Worm (Caenorhabditis elegans): ENCODE results near the gene E_BE45912.2.

Gene E_BE45912.2

DNA sequence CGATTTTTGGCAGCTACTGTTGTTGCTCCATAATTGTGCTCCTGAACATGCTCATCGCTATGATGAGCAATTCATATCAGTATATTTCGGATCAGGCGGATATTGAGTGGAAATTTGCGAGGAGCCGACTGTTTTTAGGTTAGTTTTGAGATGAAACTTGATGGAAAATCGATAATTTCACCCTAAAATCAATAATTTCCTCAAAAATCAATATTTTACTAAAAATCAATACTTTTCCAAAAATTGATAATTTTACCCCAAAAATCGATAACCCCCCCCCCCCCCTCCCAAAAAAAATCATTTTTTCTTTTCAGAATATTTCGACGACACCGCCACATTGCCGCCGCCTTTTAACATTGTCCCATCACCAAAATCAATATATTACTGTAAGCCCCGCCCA is 32.0 kb downstream of the E_BE45912.2 start:
- TF ChIP-seq pros-1 (tag; optimal IDR thresholded peaks at IDR 0.05) (no peak), ceh-48 (tag; optimal IDR thresholded peaks at IDR 0.05) (peak; percentile 17), lim-6 (tag; optimal IDR thresholded peaks at IDR 0.05) (no peak), tbx-7 (tag; optimal IDR thresholded peaks at IDR 0.05) (no peak)

DNA sequence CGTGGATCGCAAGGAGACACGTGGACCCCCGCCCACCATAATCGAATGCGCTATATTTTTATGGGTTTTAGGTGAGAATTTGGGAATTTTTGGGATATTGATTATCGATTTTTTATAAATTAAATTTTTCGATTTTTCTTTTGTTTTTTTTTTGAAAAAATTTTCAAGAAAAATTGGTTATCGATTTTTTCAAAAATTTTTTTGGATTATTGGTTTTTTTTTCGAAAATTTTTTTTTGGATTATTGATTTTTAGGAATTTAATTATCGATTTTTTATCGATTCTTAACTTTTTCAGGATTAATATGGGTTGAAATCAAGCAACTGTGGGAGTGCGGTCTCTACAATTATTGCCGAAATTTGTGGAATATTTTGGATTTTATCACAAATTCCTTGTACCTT is 34.3 kb downstream of the E_BE45912.2 start:
- no peak for TF ChIP-seq nhr-232 (tag; optimal IDR thresholded peaks at IDR 0.05)
- no peak for TF ChIP-seq hlh-8 (tag; optimal IDR thresholded peaks at IDR 0.05)

DNA sequence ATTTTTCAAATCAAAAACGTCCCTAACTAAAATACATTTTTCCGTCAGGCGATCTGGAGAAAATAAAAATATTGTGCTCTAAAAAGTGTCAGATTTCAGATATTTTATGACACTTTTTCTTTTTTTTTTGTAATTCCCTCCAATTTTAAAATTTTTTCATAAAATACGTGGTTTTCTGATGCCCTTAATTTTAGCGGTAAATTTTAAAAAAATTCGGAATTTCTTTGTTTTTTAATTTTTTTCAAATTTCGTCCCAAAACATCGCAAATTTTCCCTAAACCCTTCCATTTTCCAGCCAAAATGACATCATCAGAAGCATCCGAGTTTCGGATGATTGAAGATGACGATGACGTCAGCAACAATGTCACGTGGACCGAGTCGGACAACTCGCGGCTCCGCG is 39.3 kb downstream of the E_BE45912.2 start, which contains the start of gene trp-2:
TSS of gene trp-2 (plus strand) at position 301 of the 400 bp plus-strand sequence.
- TF ChIP-seq fkh-6 (tag; optimal IDR thresholded peaks at IDR 0.05) (no peak), eyg-1 (tag; optimal IDR thresholded peaks at IDR 0.05) (no peak), pag-3 (tag; optimal IDR thresholded peaks at IDR 0.05; ENCODE audit: borderline replicate concordance) (no peak), ceh-22 (tag; optimal IDR thresholded peaks at IDR 0.05) (no peak), dmd-4 (tag; optimal IDR thresholded peaks at IDR 0.05; ENCODE audit: borderline replicate concordance) (no peak), sox-2 (GFP tag; IDR thresholded peaks at IDR 0.05) (no peak), pqm-1 (tag; optimal IDR thresholded peaks at IDR 0.05) (no peak), C38D4.7 (GFP tag; optimal IDR thresholded peaks at IDR 0.05) (no peak), K02D7.2 (tag; optimal IDR thresholded peaks at IDR 0.05) (no peak), zip-5 (tag; optimal IDR thresholded peaks at IDR 0.05) (no peak), ceh-19 (GFP tag; optimal IDR thresholded peaks at IDR 0.05) (no peak), che-1 (tag; optimal IDR thresholded peaks at IDR 0.05) (no peak), ets-4 (tag; optimal IDR thresholded peaks at IDR 0.05) (no peak), unc-42 (tag; optimal IDR thresholded peaks at IDR 0.05) (no peak), elt-4 (tag; optimal IDR thresholded peaks at IDR 0.05) (no peak), unc-86 (tag; optimal IDR thresholded peaks at IDR 0.05) (no peak), ahr-1 (tag; optimal IDR thresholded peaks at IDR 0.05) (no peak), pha-2 (tag; optimal IDR thresholded peaks at IDR 0.05) (no peak), nhr-11 (tag; optimal IDR thresholded peaks at IDR 0.05) (no peak), ceh-14 (tag; optimal IDR thresholded peaks at IDR 0.05) (no peak)

- no peak for TF ChIP-seq ttx-3 (tag; optimal IDR thresholded peaks at IDR 0.05)
- no peak for TF ChIP-seq Y22D7AL.16 (tag; optimal IDR thresholded peaks at IDR 0.05)
- peak; percentile 96 for TF ChIP-seq unc-42 (tag; optimal IDR thresholded peaks at IDR 0.05)
- TF ChIP-seq ceh-31 (tag; optimal IDR thresholded peaks at IDR 0.05), result no peak
Measured at ce11 chrIII:989558-989957, 41.3 kb downstream of the E_BE45912.2 start.

DNA sequence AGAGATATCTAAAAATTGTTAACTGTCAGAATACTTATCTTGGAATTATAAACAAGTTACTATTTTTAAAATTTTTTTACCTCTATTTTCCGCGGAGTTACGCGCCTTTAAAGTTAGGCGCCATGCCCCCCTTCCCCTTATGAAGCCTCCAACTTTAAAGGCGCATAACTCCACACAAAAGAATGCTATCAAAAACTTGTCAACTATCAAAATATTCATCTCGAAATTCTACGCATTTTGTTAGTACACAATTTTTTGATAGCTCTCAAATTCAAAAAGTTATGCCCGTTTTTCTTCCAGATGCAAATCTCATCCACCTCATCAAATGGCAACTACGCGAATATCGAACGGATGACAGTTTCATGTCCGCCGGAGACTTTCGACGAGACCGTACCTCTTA is 47.9 kb downstream of the E_BE45912.2 start, which contains the start of gene tbc-10:
TSS of gene tbc-10 (plus strand) at position 301 of the 400 bp plus-strand sequence.
- TF ChIP-seq lim-6 (tag; optimal IDR thresholded peaks at IDR 0.05) (no peak), odd-2 (tag; optimal IDR thresholded peaks at IDR 0.05) (no peak), ceh-30 (tag; optimal IDR thresholded peaks at IDR 0.05) (no peak), unc-3 (GFP tag; conservative IDR thresholded peaks at IDR 0.05) (no peak), unc-3 (tag; optimal IDR thresholded peaks at IDR 0.05) (no peak), ceh-48 (tag; optimal IDR thresholded peaks at IDR 0.05) (no peak), tbx-2 (tag; optimal IDR thresholded peaks at IDR 0.05) (no peak), unc-42 (tag; optimal IDR thresholded peaks at IDR 0.05) (no peak)

ce11 chrIII:981960-982359 is 48.9 kb downstream of the E_BE45912.2 start:
- TF ChIP-seq pha-4 (tag; optimal IDR thresholded peaks at IDR 0.05), result no peak
- no peak for TF ChIP-seq rnt-1 (tag; optimal IDR thresholded peaks at IDR 0.05)
- TF ChIP-seq ceh-48 (tag; optimal IDR thresholded peaks at IDR 0.05), result peak; percentile 80
- no peak for TF ChIP-seq C08G9.2 (tag; optimal IDR thresholded peaks at IDR 0.05)
- no peak for TF ChIP-seq pat-9 (tag; optimal IDR thresholded peaks at IDR 0.05)
- TF ChIP-seq elt-4 (tag; optimal IDR thresholded peaks at IDR 0.05), result no peak
- no peak for TF ChIP-seq ceh-2 (tag; optimal IDR thresholded peaks at IDR 0.05)
- no peak for TF ChIP-seq pag-3 (tag; optimal IDR thresholded peaks at IDR 0.05; ENCODE audit: borderline replicate concordance)
- TF ChIP-seq sox-4 (tag; optimal IDR thresholded peaks at IDR 0.05), result no peak
- TF ChIP-seq K09A11.1 (tag; optimal IDR thresholded peaks at IDR 0.05; ENCODE audit: insufficient read depth), result no peak
- TF ChIP-seq ceh-18 (tag; optimal IDR thresholded peaks at IDR 0.05), result peak; percentile 3
- TF ChIP-seq tbx-2 (tag; optimal IDR thresholded peaks at IDR 0.05), result peak; percentile 23
- TF ChIP-seq syd-9 (tag; optimal IDR thresholded peaks at IDR 0.05), result no peak
- TF ChIP-seq unc-55 (GFP tag; optimal IDR thresholded peaks at IDR 0.05), result peak; percentile 34
- TF ChIP-seq ceh-34 (tag; optimal IDR thresholded peaks at IDR 0.05), result peak; percentile 73
- TF ChIP-seq ets-4 (tag; optimal IDR thresholded peaks at IDR 0.05), result no peak
- TF ChIP-seq sdc-2 (tag; optimal IDR thresholded peaks at IDR 0.05), result no peak

All from whole organism, late embryonic.